Worm (Caenorhabditis elegans) whole organism, early embryonic: ENCODE measurements around the gene gcp-2.2.

Experiments used
- F13C5.2 ChIP-seq: sonication (generic microtip); optimal IDR thresholded peaks from 2 replicates; lab custom pipeline; 2017; ENCODE audit warnings: mild to moderate bottlenecking, missing genetic modification characterization, inconsistent platforms, missing compliant biosample characterization
- aly-1 ChIP-seq: sonication (generic microtip); optimal IDR thresholded peaks from 2 replicates; lab custom pipeline; 2016; ENCODE audit warnings: missing genetic modification characterization, missing compliant biosample characterization
- ceh-36 ChIP-seq: sonication (generic microtip); optimal IDR thresholded peaks from 2 replicates; lab custom pipeline; 2016; ENCODE audit warnings: missing genetic modification characterization, inconsistent platforms, missing compliant biosample characterization
- flt-1 ChIP-seq: fragments of 200-800 bp; sonication (Bioruptor generic); IDR thresholded peaks from 2 replicates; pipeline ENCODE4 v1.3.6; 2022; ENCODE audit warnings: missing genetic modification characterization, missing compliant biosample characterization
- hmbx-1 ChIP-seq: sonication (generic microtip); optimal IDR thresholded peaks from 2 replicates; lab custom pipeline; 2016; ENCODE audit warnings: mild to moderate bottlenecking, missing genetic modification characterization, missing compliant biosample characterization
- pes-1 ChIP-seq: fragments of 200-800 bp; sonication (Bioruptor generic); IDR thresholded peaks from 2 replicates; pipeline ENCODE4 v1.3.6; 2022; ENCODE audit warnings: missing genetic modification reagents, missing genetic modification characterization, missing compliant biosample characterization
- scrt-1 ChIP-seq: fragments of 200-800 bp; sonication (Bioruptor generic); IDR thresholded peaks from 2 replicates; pipeline ENCODE4 v1.3.6; 2022; ENCODE audit warnings: missing genetic modification characterization, missing compliant biosample characterization
- sea-1 ChIP-seq: fragments of 200-800 bp; sonication (Bioruptor generic); conservative IDR thresholded peaks from 2 replicates; pipeline ENCODE4 v1.3.6; 2022; ENCODE audit warnings: missing genetic modification characterization, missing compliant biosample characterization

DNA sequence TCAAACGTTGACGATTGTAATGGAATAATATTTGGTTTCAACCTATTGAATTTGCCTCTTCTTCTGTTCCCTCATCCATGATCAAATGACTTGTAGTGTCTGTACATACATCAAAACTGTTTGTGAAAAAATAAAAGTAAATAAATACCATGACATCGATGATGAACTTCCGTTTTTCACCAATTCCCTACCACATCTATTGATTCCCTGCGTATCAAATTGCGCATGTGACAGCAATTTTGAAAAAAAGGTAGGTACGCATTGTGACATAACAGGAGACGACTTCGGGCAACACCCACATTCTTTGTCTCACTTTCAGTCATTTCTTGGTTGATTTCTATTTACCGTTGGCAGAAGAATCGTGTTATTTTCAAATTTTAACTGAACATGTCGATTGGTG lies 1.1 kb upstream of the gcp-2.2 start, which contains the start of gene C35C5.9:
- TF ChIP-seq sea-1 (no peak), ceh-36 (tag; lab: Kevin White, UChicago) (no peak), hmbx-1 (tag; lab: Kevin White, UChicago) (no peak), scrt-1 (no peak), flt-1 (no peak), aly-1 (tag; lab: Kevin White, UChicago) (no peak), F13C5.2 (tag; lab: Kevin White, UChicago) (no peak), pes-1 (GFP tag; lab: Robert Waterston, UW) (no peak)
